Worm (Caenorhabditis elegans) whole organism, L1 larva: ENCODE results near the gene zig-12.

Experiments used
- aha-1 ChIP-seq: fragments of 150-350 bp; optimal IDR thresholded peaks from 2 replicates; lab custom pipeline; 2014; ENCODE audit warnings: missing biosample characterization, missing genetic modification characterization
- blmp-1 ChIP-seq: fragments of 150-350 bp; optimal IDR thresholded peaks from 2 replicates; lab custom pipeline; 2014; ENCODE audit warnings: missing biosample characterization, missing genetic modification characterization
- egl-27 ChIP-seq, 2 experiments: fragments of 150-350 bp in 1 of 2; sonication (generic microtip); optimal IDR thresholded peaks; 3 replicates each; lab custom pipeline; 2017 to 2018; ENCODE audit warnings: missing biosample characterization in 2 of 2, missing genetic modification characterization in 2 of 2, missing genetic modification reagents in 2 of 2
- elt-3 ChIP-seq, 6 experiments: fragments of 150-350 bp in 1 of 6; sonication (generic microtip); optimal IDR thresholded peaks; 2 replicates each; lab custom pipeline; 2017 to 2018; ENCODE audit warnings: missing biosample characterization in 6 of 6, missing genetic modification characterization in 6 of 6, inconsistent platforms in 1 of 6
- lin-15B ChIP-seq: fragments of 150-350 bp; sonication (generic microtip); optimal IDR thresholded peaks from 3 replicates; lab custom pipeline; 2014; ENCODE audit warnings: missing biosample characterization, missing genetic modification characterization
- nhr-20 ChIP-seq: sonication (generic microtip); optimal IDR thresholded peaks from 2 replicates; lab custom pipeline; 2016; ENCODE audit warnings: mild to moderate bottlenecking, missing genetic modification characterization, missing compliant biosample characterization
- skn-1 ChIP-seq: fragments of 150-350 bp; optimal IDR thresholded peaks from 2 replicates; lab custom pipeline; 2014; ENCODE audit warnings: missing biosample characterization, missing genetic modification characterization
- unc-62 ChIP-seq: fragments of 150-350 bp; optimal IDR thresholded peaks from 2 replicates; lab custom pipeline; 2014; ENCODE audit warnings: missing biosample characterization, missing genetic modification reagents, missing genetic modification characterization
- ztf-11 ChIP-seq, 2 experiments: sonication (generic microtip); optimal IDR thresholded peaks; 2 replicates each; lab custom pipeline; 2016 to 2017; ENCODE audit warnings: missing genetic modification characterization in 2 of 2, missing biosample characterization in 1 of 2, missing compliant biosample characterization in 1 of 2

DNA sequence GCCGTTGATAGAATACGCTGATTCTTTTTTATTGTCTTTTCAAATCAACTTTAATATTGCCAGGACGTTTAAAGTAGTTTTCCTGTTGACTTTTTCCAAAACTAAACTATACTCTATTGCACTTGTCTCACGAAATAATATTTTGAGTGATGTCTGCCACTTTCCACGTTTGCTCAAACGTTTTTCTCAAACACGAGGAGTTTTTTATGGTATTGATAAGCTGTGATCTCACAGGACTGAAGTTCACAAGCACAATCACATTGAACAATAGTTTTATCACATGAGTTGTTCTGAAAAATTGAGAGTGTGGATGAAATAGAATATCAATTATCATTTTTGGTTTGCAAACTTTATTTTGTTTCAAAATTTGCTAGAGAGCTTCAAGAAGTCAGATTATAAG, 43.8 kb upstream of the zig-12 start:
- TF ChIP-seq blmp-1 (no peak), lin-15B (tag; lab: Kevin White, UChicago) (no peak), unc-62 (GFP tag; lab: Kevin White, UChicago) (no peak), ztf-11 (tag; optimal IDR thresholded peaks at IDR 0.05; lab: Kevin White, UChicago) (no peak), egl-27 (tag; optimal IDR thresholded peaks at IDR 0.05; lab: Kevin White, UChicago) (no peak), nhr-20 (tag; lab: Kevin White, UChicago) (peak; percentile 49), elt-3 (tag; optimal IDR thresholded peaks at IDR 0.05; lab: Kevin White, UChicago) (no peak), skn-1 (tag; lab: Kevin White, UChicago) (no peak), aha-1 (tag; lab: Kevin White, UChicago) (no peak)
